Fruit fly (Drosophila melanogaster) whole organism, pupa: Measurements from ENCODE around the gene trbd.
"Not testable (repeated sequence)": the region's sequence is repeated elsewhere in the genome, so short reads cannot be mapped to it uniquely, and the experiment has no call there.

ENCODE experiments used
- CG13204 ChIP-seq: fragments of 200-800 bp; sonication (Bioruptor generic); optimal IDR thresholded peaks from 2 replicates; lab custom pipeline; 2018; ENCODE audit warnings: missing biosample characterization, mild to moderate bottlenecking, missing genetic modification characterization, moderate library complexity
- gl ChIP-seq: fragments of 200-800 bp; sonication (Bioruptor generic); optimal IDR thresholded peaks from 2 replicates; lab custom pipeline; 2018; ENCODE audit warnings: missing biosample characterization, mild to moderate bottlenecking, missing genetic modification characterization

dm6 chr3R:9692675-9693129, 18.1 kb downstream of the trbd start, which contains the start of the genes Unc-115b, p24-2 and CG32939:
- not testable (repeated sequence) for TF ChIP-seq CG13204, gl
